Worm (Caenorhabditis elegans) whole organism, late embryonic: Measurements from ENCODE around the gene fbxb-108.

Experiments used
- C08G9.2 ChIP-seq: sonication (generic microtip); optimal IDR thresholded peaks from 2 replicates; lab custom pipeline; 2016; ENCODE audit warnings: mild to moderate bottlenecking, missing genetic modification characterization, moderate library complexity, missing compliant biosample characterization
- C38D4.7 ChIP-seq: fragments of 200-800 bp; sonication (Bioruptor generic); optimal IDR thresholded peaks from 2 replicates; lab custom pipeline; 2018; ENCODE audit warnings: mild to moderate bottlenecking, missing genetic modification characterization, moderate library complexity, missing compliant biosample characterization
- F13H6.1 ChIP-seq: sonication (generic microtip); optimal IDR thresholded peaks from 2 replicates; lab custom pipeline; 2016; ENCODE audit warnings: missing genetic modification characterization, missing compliant biosample characterization
- T23F11.4 ChIP-seq: fragments of 200-800 bp; sonication (Bioruptor generic); optimal IDR thresholded peaks from 2 replicates; lab custom pipeline; 2018; ENCODE audit warnings: mild to moderate bottlenecking, missing genetic modification characterization, missing compliant biosample characterization
- ceh-2 ChIP-seq: sonication (generic microtip); optimal IDR thresholded peaks from 2 replicates; lab custom pipeline; 2016; ENCODE audit warnings: missing genotype, missing genetic modification characterization, missing compliant biosample characterization
- ceh-30 ChIP-seq: fragments of 150-350 bp; optimal IDR thresholded peaks from 2 replicates; lab custom pipeline; 2014; ENCODE audit warnings: missing biosample characterization, missing genetic modification characterization
- ceh-31 ChIP-seq: sonication (generic microtip); optimal IDR thresholded peaks from 2 replicates; lab custom pipeline; 2016; ENCODE audit warnings: missing genetic modification characterization, missing compliant biosample characterization
- ceh-9 ChIP-seq: sonication (generic microtip); optimal IDR thresholded peaks from 2 replicates; lab custom pipeline; 2016; ENCODE audit warnings: mild to moderate bottlenecking, missing genetic modification characterization, inconsistent platforms, missing compliant biosample characterization
- dmd-4 ChIP-seq: sonication (generic microtip); optimal IDR thresholded peaks from 2 replicates; lab custom pipeline; 2016; ENCODE audit warnings: borderline replicate concordance, missing genetic modification characterization, missing compliant biosample characterization
- dve-1 ChIP-seq: sonication (generic microtip); optimal IDR thresholded peaks from 2 replicates; lab custom pipeline; 2017; ENCODE audit warnings: antibody characterized with exemption, mild to moderate bottlenecking, missing genetic modification characterization, missing compliant biosample characterization
- elt-2 ChIP-seq: sonication (generic microtip); optimal IDR thresholded peaks from 2 replicates; lab custom pipeline; 2016; ENCODE audit warnings: missing genetic modification reagents, missing genetic modification characterization, missing compliant biosample characterization
- elt-4 ChIP-seq: sonication (generic microtip); optimal IDR thresholded peaks from 2 replicates; lab custom pipeline; 2016; ENCODE audit warnings: missing genetic modification characterization, missing compliant biosample characterization
- ets-4 ChIP-seq: sonication (generic microtip); optimal IDR thresholded peaks from 2 replicates; lab custom pipeline; 2016; ENCODE audit warnings: missing genetic modification characterization, missing compliant biosample characterization
- eyg-1 ChIP-seq: sonication (generic microtip); optimal IDR thresholded peaks from 2 replicates; lab custom pipeline; 2016; ENCODE audit warnings: missing genotype, missing genetic modification characterization, missing compliant biosample characterization
- fax-1 ChIP-seq: sonication (generic microtip); optimal IDR thresholded peaks from 2 replicates; lab custom pipeline; 2016; ENCODE audit warnings: missing genotype, missing genetic modification characterization, missing compliant biosample characterization
- fkh-10 ChIP-seq: fragments of 150-350 bp; optimal IDR thresholded peaks from 2 replicates; lab custom pipeline; 2014; ENCODE audit warnings: missing biosample characterization, missing genetic modification reagents, missing genetic modification characterization
- fkh-6 ChIP-seq: sonication (generic microtip); optimal IDR thresholded peaks from 2 replicates; lab custom pipeline; 2016; ENCODE audit warnings: missing genetic modification characterization, missing compliant biosample characterization
- gmeb-2 ChIP-seq: sonication (generic microtip); optimal IDR thresholded peaks from 2 replicates; lab custom pipeline; 2016; ENCODE audit warnings: missing genetic modification characterization, inconsistent platforms, missing compliant biosample characterization
- hlh-15 ChIP-seq: sonication (generic microtip); optimal IDR thresholded peaks from 2 replicates; lab custom pipeline; 2016; ENCODE audit warnings: missing genetic modification characterization, missing compliant biosample characterization
- hlh-8 ChIP-seq: sonication (generic microtip); optimal IDR thresholded peaks from 2 replicates; lab custom pipeline; 2016; ENCODE audit warnings: missing genotype, missing genetic modification characterization, missing compliant biosample characterization
- lim-6 ChIP-seq: sonication (generic microtip); optimal IDR thresholded peaks from 2 replicates; lab custom pipeline; 2016; ENCODE audit warnings: missing genetic modification characterization, missing compliant biosample characterization
- lin-11 ChIP-seq: fragments of 200-800 bp; sonication (Bioruptor generic); optimal IDR thresholded peaks from 2 replicates; lab custom pipeline; 2018; ENCODE audit warnings: mild to moderate bottlenecking, missing genetic modification characterization, missing compliant biosample characterization
- madf-2 ChIP-seq: sonication (generic microtip); optimal IDR thresholded peaks from 2 replicates; lab custom pipeline; 2017; ENCODE audit warnings: missing genetic modification characterization, missing compliant biosample characterization
- nfya-1 ChIP-seq: sonication (generic microtip); optimal IDR thresholded peaks from 2 replicates; lab custom pipeline; 2017; ENCODE audit warnings: missing genetic modification characterization, mild to moderate bottlenecking, missing compliant biosample characterization, antibody characterized with exemption, moderate library complexity
- npax-4 ChIP-seq: sonication (generic microtip); optimal IDR thresholded peaks from 2 replicates; lab custom pipeline; 2016; ENCODE audit warnings: missing genetic modification characterization, missing compliant biosample characterization
- pag-3 ChIP-seq: sonication (generic microtip); optimal IDR thresholded peaks from 2 replicates; lab custom pipeline; 2016; ENCODE audit warnings: missing compliant biosample characterization, missing genetic modification characterization, borderline replicate concordance
- pat-9 ChIP-seq: fragments of 200-800 bp; sonication (Bioruptor generic); optimal IDR thresholded peaks from 2 replicates; lab custom pipeline; 2018; ENCODE audit warnings: mild to moderate bottlenecking, missing genetic modification characterization, moderate library complexity, missing compliant biosample characterization
- pqm-1 ChIP-seq: sonication (generic microtip); optimal IDR thresholded peaks from 2 replicates; lab custom pipeline; 2016; ENCODE audit warnings: missing genetic modification characterization, missing compliant biosample characterization
- pros-1 ChIP-seq: fragments of 150-350 bp; optimal IDR thresholded peaks from 2 replicates; lab custom pipeline; 2014; ENCODE audit warnings: missing biosample characterization, missing genetic modification reagents, missing genetic modification characterization
- ref-2 ChIP-seq: sonication (generic microtip); optimal IDR thresholded peaks from 2 replicates; lab custom pipeline; 2016; ENCODE audit warnings: missing genetic modification characterization, missing compliant biosample characterization
- rnt-1 ChIP-seq: sonication (generic microtip); optimal IDR thresholded peaks from 2 replicates; lab custom pipeline; 2016; ENCODE audit warnings: missing genetic modification characterization, missing compliant biosample characterization
- syd-9 ChIP-seq: sonication (generic microtip); optimal IDR thresholded peaks from 2 replicates; lab custom pipeline; 2016; ENCODE audit warnings: mild to moderate bottlenecking, missing genetic modification characterization, moderate library complexity, missing compliant biosample characterization
- tbx-2 ChIP-seq: sonication (generic microtip); optimal IDR thresholded peaks from 2 replicates; lab custom pipeline; 2016; ENCODE audit warnings: missing genetic modification characterization, missing compliant biosample characterization
- unc-42 ChIP-seq: sonication (generic microtip); optimal IDR thresholded peaks from 2 replicates; lab custom pipeline; 2016; ENCODE audit warnings: missing genotype, missing genetic modification characterization, missing compliant biosample characterization
- unc-55 ChIP-seq: sonication (generic microtip); optimal IDR thresholded peaks from 2 replicates; lab custom pipeline; 2017; ENCODE audit warnings: missing biosample characterization, missing genetic modification reagents, missing genetic modification characterization
- ztf-16 ChIP-seq: sonication (generic microtip); optimal IDR thresholded peaks from 2 replicates; lab custom pipeline; 2017; ENCODE audit warnings: missing genetic modification characterization, missing compliant biosample characterization

The fbxb-108 gene

DNA sequence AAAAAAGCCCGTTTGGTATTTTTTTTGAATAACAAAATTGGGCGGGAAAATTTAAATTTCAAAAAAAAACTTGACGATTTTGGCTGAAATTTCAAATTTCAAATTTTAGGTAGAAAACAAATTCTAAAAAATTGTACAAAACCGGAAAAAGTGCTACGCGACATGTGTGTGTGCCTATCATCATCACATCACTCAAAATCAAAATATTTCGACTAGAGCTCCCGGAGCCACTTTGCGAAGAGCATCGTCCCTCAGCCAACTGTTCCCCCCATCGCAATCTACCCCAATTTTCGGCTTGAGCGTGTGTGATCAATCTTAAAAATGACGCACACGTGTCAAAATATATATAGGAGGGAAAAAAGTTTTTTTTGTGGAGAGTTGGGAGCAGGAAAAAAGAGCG is 38.0 kb upstream of the fbxb-108 start:
- TF ChIP-seq lin-11 (tag; lab: Kevin White, UChicago) (no peak), ceh-31 (no peak), unc-42 (no peak), unc-55 (GFP tag; lab: Kevin White, UChicago) (peak; percentile 52), fkh-10 (GFP tag; lab: Kevin White, UChicago) (no peak), gmeb-2 (tag; lab: Kevin White, UChicago) (no peak)

DNA sequence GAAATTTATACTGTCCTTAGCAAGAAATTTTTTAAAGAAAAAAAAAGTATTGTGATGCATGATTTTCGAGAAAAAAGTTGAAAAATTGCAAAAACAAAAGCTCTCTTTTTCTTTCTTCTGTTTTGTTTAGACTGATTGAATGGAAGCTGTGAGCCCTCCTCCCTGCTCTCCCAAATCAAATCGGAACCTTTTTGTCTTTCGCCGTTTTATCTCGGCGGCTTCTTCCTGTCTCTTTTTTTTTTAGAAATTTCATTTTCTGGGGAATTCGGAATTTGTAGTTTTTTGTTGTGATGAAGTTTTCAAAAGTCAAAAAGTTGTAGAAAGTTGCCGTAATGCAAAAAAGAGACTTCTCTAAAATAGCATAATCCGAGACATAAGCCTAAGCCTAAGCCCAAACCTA is 34.1 kb upstream of the fbxb-108 start:
- TF ChIP-seq pros-1 (tag; lab: Kevin White, UChicago) (no peak), unc-42 (peak; percentile 34)

DNA sequence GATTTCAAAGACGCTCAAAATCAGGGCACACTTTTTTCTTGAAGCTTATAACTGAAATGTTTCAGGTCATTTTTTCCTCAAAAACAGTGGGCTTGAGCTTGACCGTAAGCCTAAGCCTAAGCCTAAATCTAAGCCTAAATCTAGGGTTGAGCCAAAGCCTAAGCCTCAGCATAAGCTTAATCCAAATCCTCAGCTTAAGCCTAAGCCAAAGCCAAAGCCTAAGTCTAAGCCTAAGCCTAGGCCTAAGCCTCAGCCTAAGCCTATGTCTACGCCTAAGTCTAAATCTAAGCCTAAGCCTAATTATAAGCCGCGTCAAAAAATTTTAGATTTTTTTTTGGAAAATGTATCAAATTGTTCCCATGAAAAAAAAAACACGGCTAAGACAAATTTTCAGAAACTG is 30.5 kb upstream of the fbxb-108 start:
- TF ChIP-seq F13H6.1: no peak
- TF ChIP-seq hlh-15 (tag; lab: Kevin White, UChicago): no peak
- no peak for TF ChIP-seq T23F11.4 (GFP tag; lab: Kevin White, UChicago)
- no peak for TF ChIP-seq npax-4
- TF ChIP-seq dmd-4 (tag; lab: Kevin White, UChicago): no peak
- TF ChIP-seq dve-1 (tag; lab: Kevin White, UChicago): peak; percentile 82
- TF ChIP-seq C08G9.2 (tag; lab: Kevin White, UChicago): no peak

DNA sequence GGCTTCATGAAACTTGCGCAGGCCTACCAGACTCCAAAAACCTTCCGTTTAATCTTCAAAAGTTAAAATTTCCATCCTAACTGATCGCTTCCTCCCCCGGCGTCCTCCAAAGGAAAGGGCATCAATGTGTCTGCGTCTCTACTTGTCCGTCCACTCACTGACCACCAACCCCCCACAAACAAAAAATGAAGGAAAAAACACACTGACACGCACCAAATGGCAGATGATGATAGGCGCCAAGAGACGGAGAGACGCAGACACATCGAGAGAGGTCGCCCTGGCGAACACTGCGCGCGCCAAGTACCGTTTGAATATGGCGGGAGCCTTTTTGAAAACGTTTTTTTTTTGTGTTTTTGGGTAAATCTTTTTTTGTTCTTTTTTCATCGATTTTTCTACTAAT is 30.0 kb upstream of the fbxb-108 start:
- TF ChIP-seq madf-2 (tag; lab: Kevin White, UChicago) (no peak), lin-11 (tag; lab: Kevin White, UChicago) (no peak), nfya-1 (peak; percentile 49)
- TF ChIP-seq, all 69 proteins: peak for 1

DNA sequence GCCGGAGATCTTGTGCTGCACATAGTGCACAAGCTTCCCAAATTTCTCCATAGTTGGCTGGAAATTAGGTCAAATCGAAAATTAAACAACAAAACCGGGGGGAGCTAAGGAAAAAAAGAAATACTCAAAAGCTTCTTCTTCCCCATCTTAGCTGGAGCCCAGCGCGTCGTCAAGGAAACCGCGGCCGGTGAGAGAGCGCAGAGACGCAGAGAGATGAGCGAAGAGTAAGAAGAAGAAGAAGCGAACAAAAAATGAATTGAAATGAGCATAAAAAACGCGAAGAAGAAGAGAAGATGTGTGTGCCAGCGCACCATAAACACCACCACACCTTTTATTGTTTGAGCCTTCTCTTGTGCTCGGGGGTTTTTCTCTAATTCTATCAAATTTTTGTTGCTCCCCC is 29.6 kb upstream of the fbxb-108 start, which contains the start of gene wdr-31:
wdr-31 (minus strand) TSS at position 101 of the 400 bp plus-strand sequence.
- TF ChIP-seq ceh-30 (tag; lab: Kevin White, UChicago) (no peak), syd-9 (tag; lab: Kevin White, UChicago) (no peak), C38D4.7 (GFP tag; lab: Kevin White, UChicago) (no peak), C08G9.2 (tag; lab: Kevin White, UChicago) (no peak), pros-1 (tag; lab: Kevin White, UChicago) (no peak), fax-1 (tag; lab: Kevin White, UChicago) (no peak), lim-6 (tag; lab: Kevin White, UChicago) (no peak), pat-9 (tag; lab: Kevin White, UChicago) (no peak)

DNA sequence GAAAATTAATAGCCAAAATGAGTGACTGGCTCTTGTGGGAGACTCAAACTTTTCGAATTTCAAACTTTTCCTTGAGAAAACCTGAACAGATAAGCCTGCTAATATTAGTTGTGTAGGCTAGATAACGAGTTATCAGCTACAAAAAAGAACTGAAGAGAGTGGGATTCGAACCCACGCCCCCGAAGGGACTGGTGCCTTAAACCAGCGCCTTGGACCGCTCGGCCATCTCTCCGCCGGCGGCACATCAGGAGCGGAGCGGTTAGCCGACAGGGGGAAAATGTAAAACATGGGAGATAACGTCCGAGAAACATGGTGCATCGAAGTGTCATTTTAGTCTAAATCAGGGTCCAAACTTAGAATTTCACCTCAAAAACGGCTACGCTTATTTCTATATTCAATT is 29.1 kb upstream of the fbxb-108 start:
- TF ChIP-seq pqm-1 (tag; lab: Kevin White, UChicago): no peak
- no peak for TF ChIP-seq pat-9 (tag; lab: Kevin White, UChicago)
- no peak for TF ChIP-seq ceh-9 (tag; lab: Kevin White, UChicago)
- no peak for TF ChIP-seq hlh-15 (tag; lab: Kevin White, UChicago)
- TF ChIP-seq unc-55 (GFP tag; lab: Kevin White, UChicago): no peak
- TF ChIP-seq, all 69 proteins: peak for 0

DNA sequence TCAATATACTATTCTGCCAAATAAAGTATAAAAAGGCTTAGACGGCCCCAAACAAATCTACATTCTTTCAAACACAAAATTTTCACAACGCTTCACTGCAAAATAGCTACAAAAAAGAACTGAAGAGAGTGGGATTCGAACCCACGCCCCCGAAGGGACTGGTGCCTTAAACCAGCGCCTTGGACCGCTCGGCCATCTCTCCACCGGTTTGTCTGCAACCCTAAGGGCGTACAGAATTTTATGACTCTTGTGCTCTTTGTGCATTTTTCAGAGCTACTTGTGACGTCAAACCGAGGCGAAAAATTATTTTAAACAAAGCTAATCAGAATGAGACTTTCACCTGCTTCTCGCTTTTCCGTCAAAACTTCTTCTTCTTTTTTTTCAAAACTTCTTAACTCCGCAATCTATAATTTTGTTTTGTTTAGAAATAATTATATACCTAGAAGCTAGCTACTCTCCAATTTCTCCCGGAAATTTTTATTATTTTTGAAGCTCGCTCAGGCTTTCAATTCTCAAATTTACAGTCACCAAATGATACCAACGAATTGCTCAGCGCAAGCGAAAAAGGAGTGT is 28.5 kb upstream of the fbxb-108 start, which contains the start of gene T05A8.8:
T05A8.8 (plus strand) TSS at position 523 of the 573 bp plus-strand sequence.
- no peak for TF ChIP-seq nfya-1
- TF ChIP-seq lin-11 (tag; lab: Kevin White, UChicago): no peak
- TF ChIP-seq, all 69 proteins: peak for 0

DNA sequence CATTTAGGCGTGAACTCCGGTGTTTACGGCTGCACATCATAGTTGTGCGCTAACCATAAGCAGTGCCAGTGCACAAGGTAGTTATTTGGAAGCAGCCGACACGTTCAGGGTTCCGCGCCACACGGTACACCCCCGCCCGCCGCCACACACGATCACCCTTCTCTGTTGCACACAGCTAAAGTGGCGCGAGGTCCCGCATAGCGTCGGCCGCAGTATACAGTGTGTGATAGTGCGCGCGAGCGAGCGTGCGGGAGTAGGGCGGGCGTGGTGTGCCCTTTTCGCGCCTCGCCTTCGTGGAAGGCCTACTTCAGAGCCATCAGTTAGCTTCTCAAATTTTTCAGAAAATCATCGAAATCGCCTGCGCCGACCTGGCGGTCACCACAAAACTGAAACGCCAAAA is 27.8 kb upstream of the fbxb-108 start:
- TF ChIP-seq ceh-31 (no peak), rnt-1 (tag; lab: Kevin White, UChicago) (no peak), elt-2 (tag; lab: Kevin White, UChicago) (no peak), npax-4 (no peak), eyg-1 (no peak), ets-4 (tag; lab: Kevin White, UChicago) (no peak), T23F11.4 (GFP tag; lab: Kevin White, UChicago) (no peak), F13H6.1 (no peak), fkh-6 (no peak), unc-42 (no peak), ztf-16 (tag; lab: Kevin White, UChicago) (no peak), elt-4 (tag; lab: Kevin White, UChicago) (no peak), ceh-2 (tag; lab: Kevin White, UChicago) (no peak), pag-3 (tag; lab: Kevin White, UChicago) (no peak), madf-2 (tag; lab: Kevin White, UChicago) (no peak), tbx-2 (no peak), fkh-10 (GFP tag; lab: Kevin White, UChicago) (no peak), syd-9 (tag; lab: Kevin White, UChicago) (no peak), ref-2 (tag; lab: Kevin White, UChicago) (peak; percentile 4), pros-1 (tag; lab: Kevin White, UChicago) (no peak), hlh-8 (tag; lab: Kevin White, UChicago) (no peak)
